Worm (Caenorhabditis elegans) whole organism, L1 larva: ENCODE data around the gene skr-15.

Experiments
- F16B12.6 ChIP-seq: fragments of 150-350 bp; optimal IDR thresholded peaks from 2 replicates; lab custom pipeline; 2014; ENCODE audit warnings: missing biosample characterization, missing genetic modification characterization
- Y116A8C.19 ChIP-seq: sonication (generic microtip); optimal IDR thresholded peaks from 2 replicates; lab custom pipeline; 2016; ENCODE audit warnings: missing compliant biosample characterization, missing genetic modification characterization, borderline replicate concordance
- blmp-1 ChIP-seq: fragments of 150-350 bp; optimal IDR thresholded peaks from 2 replicates; lab custom pipeline; 2014; ENCODE audit warnings: missing biosample characterization, missing genetic modification characterization
- ceh-63 ChIP-seq: fragments of 200-800 bp; sonication (Bioruptor generic); optimal IDR thresholded peaks from 2 replicates; lab custom pipeline; 2018; ENCODE audit warnings: mild to moderate bottlenecking, missing genetic modification characterization, missing compliant biosample characterization
- ces-1 ChIP-seq: fragments of 150-350 bp; optimal IDR thresholded peaks from 2 replicates; lab custom pipeline; 2014; ENCODE audit warnings: missing biosample characterization, missing genetic modification reagents, missing genetic modification characterization
- dpl-1 ChIP-seq, 3 experiments: fragments of 150-350 bp in 2 of 3; sonication (generic microtip) in 1 of 3; optimal IDR thresholded peaks; 2 replicates each; lab custom pipeline; 2014 to 2017; ENCODE audit warnings: missing biosample characterization in 3 of 3, missing genetic modification characterization in 3 of 3, missing genetic modification reagents in 3 of 3
- dsc-1 ChIP-seq: sonication (generic microtip); optimal IDR thresholded peaks from 2 replicates; lab custom pipeline; 2016; ENCODE audit warnings: mild to moderate bottlenecking, missing genetic modification characterization, missing compliant biosample characterization
- efl-1 ChIP-seq, 4 experiments: fragments of 150-350 bp; optimal IDR thresholded peaks in 3 of 4; peaks in 1 of 4; 1 replicate in 1 of 4; 2 replicates in 3 of 4; lab custom pipeline; 2014; ENCODE audit warnings: missing biosample characterization in 2 of 4, missing genetic modification characterization in 2 of 4, missing genetic modification reagents in 2 of 4
- efl-3 ChIP-seq: fragments of 200-800 bp; sonication (Bioruptor generic); optimal IDR thresholded peaks from 2 replicates; lab custom pipeline; 2018; ENCODE audit warnings: mild to moderate bottlenecking, missing genetic modification characterization, missing compliant biosample characterization
- elt-2 ChIP-seq: sonication (generic microtip); optimal IDR thresholded peaks from 2 replicates; lab custom pipeline; 2016; ENCODE audit warnings: missing genetic modification characterization, mild to moderate bottlenecking, inconsistent platforms, missing compliant biosample characterization, missing genetic modification reagents
- fkh-8 ChIP-seq: sonication (generic microtip); optimal IDR thresholded peaks from 2 replicates; lab custom pipeline; 2016; ENCODE audit warnings: mild to moderate bottlenecking, missing genetic modification characterization, missing compliant biosample characterization
- fos-1 ChIP-seq: fragments of 150-350 bp; optimal IDR thresholded peaks from 2 replicates; lab custom pipeline; 2014; ENCODE audit warnings: missing biosample characterization, missing genetic modification characterization
- hlh-17 ChIP-seq: fragments of 200-800 bp; sonication (Bioruptor generic); optimal IDR thresholded peaks from 2 replicates; lab custom pipeline; 2018; ENCODE audit warnings: missing genetic modification characterization, mild to moderate bottlenecking, missing compliant biosample characterization, moderate library complexity, borderline replicate concordance
- hlh-4 ChIP-seq: sonication (generic microtip); optimal IDR thresholded peaks from 2 replicates; lab custom pipeline; 2016; ENCODE audit warnings: mild to moderate bottlenecking, missing genetic modification characterization, missing compliant biosample characterization
- hpl-2 ChIP-seq: fragments of 150-350 bp; optimal IDR thresholded peaks from 2 replicates; lab custom pipeline; 2014; ENCODE audit warnings: missing biosample characterization, missing genetic modification reagents, missing genetic modification characterization
- lin-14 ChIP-seq: fragments of 200-800 bp; sonication (Bioruptor generic); optimal IDR thresholded peaks from 2 replicates; lab custom pipeline; 2018; ENCODE audit warnings: mild to moderate bottlenecking, missing genetic modification characterization, moderate library complexity, missing compliant biosample characterization
- lin-35 ChIP-seq, 2 experiments: fragments of 150-350 bp; optimal IDR thresholded peaks; 2 replicates each; lab custom pipeline; 2014; ENCODE audit warnings: missing biosample characterization in 2 of 2, missing genetic modification characterization in 2 of 2, missing genetic modification reagents in 2 of 2
- lir-3 ChIP-seq: sonication (generic microtip); optimal IDR thresholded peaks from 2 replicates; lab custom pipeline; 2016; ENCODE audit warnings: mild to moderate bottlenecking, missing genetic modification characterization, moderate library complexity, missing compliant biosample characterization; ENCODE audit not compliant: poor library complexity
- lsy-2 ChIP-seq, 2 experiments: fragments of 150-350 bp; optimal IDR thresholded peaks; 2 replicates each; lab custom pipeline; 2014; ENCODE audit warnings: missing biosample characterization in 2 of 2, missing genetic modification characterization in 2 of 2
- mdl-1 ChIP-seq, 2 experiments: fragments of 150-350 bp; optimal IDR thresholded peaks; 2 replicates each; lab custom pipeline; 2014 to 2017; ENCODE audit warnings: missing biosample characterization in 2 of 2, missing genetic modification characterization in 2 of 2, inconsistent platforms in 1 of 2
- mef-2 ChIP-seq: fragments of 150-350 bp; optimal IDR thresholded peaks from 2 replicates; lab custom pipeline; 2014; ENCODE audit warnings: missing biosample characterization, missing genetic modification characterization
- mep-1 ChIP-seq: fragments of 150-350 bp; optimal IDR thresholded peaks from 2 replicates; lab custom pipeline; 2014; ENCODE audit warnings: missing biosample characterization, missing genetic modification characterization
- nhr-11 ChIP-seq: fragments of 150-350 bp; optimal IDR thresholded peaks from 2 replicates; lab custom pipeline; 2014; ENCODE audit warnings: missing biosample characterization, missing genetic modification characterization
- nhr-19 ChIP-seq: fragments of 200-800 bp; sonication (Bioruptor generic); conservative IDR thresholded peaks from 2 replicates; pipeline ENCODE4 v1.3.6; 2022; ENCODE audit warnings: missing genetic modification characterization, missing compliant biosample characterization
- nhr-20 ChIP-seq: sonication (generic microtip); optimal IDR thresholded peaks from 2 replicates; lab custom pipeline; 2016; ENCODE audit warnings: mild to moderate bottlenecking, missing genetic modification characterization, missing compliant biosample characterization
- nhr-47 ChIP-seq: sonication (generic microtip); optimal IDR thresholded peaks from 2 replicates; lab custom pipeline; 2016; ENCODE audit warnings: mild to moderate bottlenecking, missing genetic modification characterization, moderate library complexity, missing compliant biosample characterization
- nhr-71 ChIP-seq: sonication (generic microtip); optimal IDR thresholded peaks from 2 replicates; lab custom pipeline; 2016; ENCODE audit warnings: mild to moderate bottlenecking, missing genetic modification characterization, moderate library complexity, missing compliant biosample characterization
- nhr-76 ChIP-seq: sonication (generic microtip); optimal IDR thresholded peaks from 2 replicates; lab custom pipeline; 2017; ENCODE audit warnings: missing biosample characterization, missing genetic modification characterization
- nhr-77 ChIP-seq: fragments of 150-350 bp; optimal IDR thresholded peaks from 2 replicates; lab custom pipeline; 2014; ENCODE audit warnings: missing biosample characterization, missing genetic modification characterization
- nhr-85 ChIP-seq: sonication (generic microtip); peaks from one replicate; lab custom pipeline; 2016; ENCODE audit warnings: missing genetic modification characterization, inconsistent platforms, missing compliant biosample characterization
- nhr-90 ChIP-seq: sonication (generic microtip); optimal IDR thresholded peaks from 2 replicates; lab custom pipeline; 2016; ENCODE audit warnings: mild to moderate bottlenecking, missing genetic modification characterization, missing compliant biosample characterization; ENCODE audit not compliant: poor library complexity
- pag-3 ChIP-seq: sonication (generic microtip); optimal IDR thresholded peaks from 2 replicates; lab custom pipeline; 2017; ENCODE audit warnings: missing genetic modification characterization, mild to moderate bottlenecking, missing compliant biosample characterization, antibody characterized with exemption, borderline replicate concordance; ENCODE audit not compliant: insufficient read depth
- pax-3 ChIP-seq: fragments of 200-800 bp; sonication (Bioruptor generic); optimal IDR thresholded peaks from 2 replicates; lab custom pipeline; 2018; ENCODE audit warnings: mild to moderate bottlenecking, missing genetic modification characterization, moderate library complexity, missing compliant biosample characterization
- rnt-1 ChIP-seq: sonication (generic microtip); optimal IDR thresholded peaks from 2 replicates; lab custom pipeline; 2016; ENCODE audit warnings: mild to moderate bottlenecking, missing genetic modification characterization, moderate library complexity, missing compliant biosample characterization
- snpc-4 ChIP-seq: fragments of 150-350 bp; optimal IDR thresholded peaks from 2 replicates; lab custom pipeline; 2014; ENCODE audit warnings: missing biosample characterization, missing genetic modification characterization
- snu-23 ChIP-seq: sonication (generic microtip); optimal IDR thresholded peaks from 2 replicates; lab custom pipeline; 2016; ENCODE audit warnings: missing genetic modification characterization, missing compliant biosample characterization
- sox-4 ChIP-seq: sonication (generic microtip); optimal IDR thresholded peaks from 2 replicates; lab custom pipeline; 2016; ENCODE audit warnings: missing genetic modification characterization, missing compliant biosample characterization
- swsn-7 ChIP-seq: sonication (generic microtip); optimal IDR thresholded peaks from 2 replicates; lab custom pipeline; 2016; ENCODE audit warnings: missing genetic modification characterization, missing compliant biosample characterization
- tbx-2 ChIP-seq: sonication (generic microtip); optimal IDR thresholded peaks from 2 replicates; lab custom pipeline; 2016; ENCODE audit warnings: missing genetic modification characterization, missing compliant biosample characterization
- tlp-1 ChIP-seq: fragments of 150-350 bp; optimal IDR thresholded peaks from 2 replicates; lab custom pipeline; 2014; ENCODE audit warnings: missing biosample characterization, missing genetic modification characterization
- unc-130 ChIP-seq: fragments of 150-350 bp; optimal IDR thresholded peaks from 2 replicates; lab custom pipeline; 2017; ENCODE audit warnings: missing biosample characterization, missing genetic modification characterization, inconsistent platforms
- unc-86 ChIP-seq: sonication (generic microtip); optimal IDR thresholded peaks from 2 replicates; lab custom pipeline; 2016; ENCODE audit warnings: missing genetic modification characterization, missing compliant biosample characterization
- xbp-1 ChIP-seq: sonication (generic microtip); optimal IDR thresholded peaks from 2 replicates; lab custom pipeline; 2016; ENCODE audit warnings: missing genetic modification characterization, missing compliant biosample characterization
- zag-1 ChIP-seq: fragments of 150-350 bp; optimal IDR thresholded peaks from 2 replicates; lab custom pipeline; 2014; ENCODE audit warnings: missing biosample characterization, missing genetic modification characterization

Gene skr-15

ce11 chrII:3810550-3810949, 13.4 kb upstream of the skr-15 start:
- peak; percentile 19 for TF ChIP-seq nhr-11 (tag; lab: Kevin White, UChicago)
- peak; percentile 40 to 46 for TF ChIP-seq efl-1 (optimal IDR thresholded peaks at IDR 0.05; lab: Kevin White, UChicago)
- peak; percentile 28 to 95 for TF ChIP-seq efl-1 (GFP tag; optimal IDR thresholded peaks at IDR 0.05 in 1 of 2; lab: Kevin White, UChicago)
- peak; percentile 27 for TF ChIP-seq swsn-7 (tag; lab: Kevin White, UChicago)
- TF ChIP-seq lir-3 (tag; lab: Kevin White, UChicago), result no peak
- peak; percentile 44 to 46 for TF ChIP-seq lin-35 (GFP tag; optimal IDR thresholded peaks at IDR 0.05; lab: Kevin White, UChicago)
- peak; percentile 20 for TF ChIP-seq blmp-1 (tag; lab: Kevin White, UChicago)
- TF ChIP-seq xbp-1 (tag; lab: Kevin White, UChicago), result peak; percentile 23
- peak; percentile 51 for TF ChIP-seq nhr-47 (tag; lab: Kevin White, UChicago)
- no peak for TF ChIP-seq hlh-17 (GFP tag; lab: Kevin White, UChicago)
- no peak for TF ChIP-seq snpc-4 (tag; lab: Kevin White, UChicago)
- TF ChIP-seq nhr-85, result peak; percentile 47
- peak; percentile 59 for TF ChIP-seq mep-1 (tag; lab: Kevin White, UChicago)
- TF ChIP-seq rnt-1, result peak; percentile 30
- no peak for TF ChIP-seq nhr-77 (tag; lab: Kevin White, UChicago)
- no peak for TF ChIP-seq nhr-76 (tag; lab: Kevin White, UChicago)
- TF ChIP-seq dsc-1 (tag; lab: Kevin White, UChicago), result peak; percentile 24
- TF ChIP-seq tbx-2 (tag; lab: Kevin White, UChicago), result peak; percentile 32
- peak; percentile 1 for TF ChIP-seq F16B12.6 (tag; lab: Kevin White, UChicago)
- TF ChIP-seq zag-1, result no peak
- peak in 1 of 2 experiments; percentile 30 for TF ChIP-seq mdl-1 (tag; optimal IDR thresholded peaks at IDR 0.05; lab: Kevin White, UChicago)
- no peak for TF ChIP-seq ces-1
- TF ChIP-seq nhr-71, result peak; percentile 62
- TF ChIP-seq nhr-20 (tag; lab: Kevin White, UChicago), result peak; percentile 53
- TF ChIP-seq tlp-1 (tag; lab: Kevin White, UChicago), result no peak
- peak; percentile 32; the same call in 1 of the 2 replicates for TF ChIP-seq nhr-19 (GFP tag; lab: Robert Waterston, UW)
- TF ChIP-seq hpl-2 (GFP tag; lab: Kevin White, UChicago), result no peak
- peak; percentile 73 for TF ChIP-seq fkh-8 (tag; lab: Kevin White, UChicago)
- TF ChIP-seq lin-14 (GFP tag; lab: Kevin White, UChicago), result peak; percentile 85
- TF ChIP-seq dpl-1 (GFP tag; optimal IDR thresholded peaks at IDR 0.05; lab: Kevin White, UChicago), result peak in 2 of 3 experiments; percentile 17 to 42
- peak; percentile 73 for TF ChIP-seq elt-2 (tag; lab: Kevin White, UChicago)
- TF ChIP-seq nhr-90 (tag; lab: Kevin White, UChicago), result peak; percentile 25
- peak; percentile 51 for TF ChIP-seq snu-23 (GFP tag; lab: Kevin White, UChicago)
- TF ChIP-seq lsy-2 (tag; optimal IDR thresholded peaks at IDR 0.05; lab: Kevin White, UChicago), result peak; percentile 37 to 60

- TF ChIP-seq efl-1 (optimal IDR thresholded peaks at IDR 0.05; lab: Kevin White, UChicago) (peak in 1 of 2 experiments; percentile 5), efl-1 (GFP tag; optimal IDR thresholded peaks at IDR 0.05 in 1 of 2; lab: Kevin White, UChicago) (no peak), zag-1 (no peak)
Measured at ce11 chrII:3811816-3812332, 12.1 kb upstream of the skr-15 start, which contains the start of gene lido-15. Gene lido-15 (plus strand): TSS chrII:3812282.

- TF ChIP-seq pax-3 (tag; lab: Kevin White, UChicago), result no peak
- no peak for TF ChIP-seq nhr-19 (GFP tag; lab: Robert Waterston, UW)
- no peak for TF ChIP-seq unc-130 (tag; lab: Kevin White, UChicago)
- TF ChIP-seq rnt-1, result no peak
- no peak for TF ChIP-seq pag-3 (tag; lab: Kevin White, UChicago)
- no peak for TF ChIP-seq Y116A8C.19 (tag; lab: Kevin White, UChicago)
- no peak for TF ChIP-seq unc-86 (tag; lab: Kevin White, UChicago)
- TF ChIP-seq lin-35 (GFP tag; optimal IDR thresholded peaks at IDR 0.05; lab: Kevin White, UChicago), result peak in 1 of 2 experiments; percentile 15
- TF ChIP-seq hlh-4 (tag; lab: Kevin White, UChicago), result no peak
- peak; percentile 21 for TF ChIP-seq nhr-20 (tag; lab: Kevin White, UChicago)
- TF ChIP-seq snpc-4 (tag; lab: Kevin White, UChicago), result no peak
- no peak for TF ChIP-seq tlp-1 (tag; lab: Kevin White, UChicago)
- TF ChIP-seq tbx-2 (tag; lab: Kevin White, UChicago), result no peak
- no peak for TF ChIP-seq sox-4 (tag; lab: Kevin White, UChicago)
- TF ChIP-seq efl-3, result no peak
- no peak for TF ChIP-seq ceh-63
- no peak for TF ChIP-seq mef-2
- no peak for TF ChIP-seq fos-1 (tag; lab: Kevin White, UChicago)
- peak in 2 of 3 experiments; percentile 21 to 53 for TF ChIP-seq dpl-1 (GFP tag; optimal IDR thresholded peaks at IDR 0.05; lab: Kevin White, UChicago)
- TF ChIP-seq ces-1, result no peak
- TF ChIP-seq elt-2 (tag; lab: Kevin White, UChicago), result peak; percentile 83
Measured at ce11 chrII:3815445-3816208, 8.3 kb upstream of the skr-15 start.
